Worm (Caenorhabditis elegans) whole organism, young adult: ENCODE measurements around the gene T23B12.6.
A peak's percentile ranks its signal among the peaks of the same experiment; 100 is the strongest.

Experiments
- B0261.1 ChIP-seq: sonication (generic microtip); optimal IDR thresholded peaks from 2 replicates; lab custom pipeline; 2016; ENCODE audit warnings: mild to moderate bottlenecking, missing genetic modification characterization, moderate library complexity, missing compliant biosample characterization
- B0336.3 ChIP-seq: fragments of 200-800 bp; sonication (Bioruptor generic); IDR thresholded peaks from 2 replicates; pipeline ENCODE4 v1.3.6; 2022; ENCODE audit warnings: missing genetic modification characterization, missing compliant biosample characterization
- C06A6.2 ChIP-seq: fragments of 200-800 bp; sonication (Bioruptor generic); conservative IDR thresholded peaks from 2 replicates; pipeline ENCODE4 v1.3.6; 2022; ENCODE audit warnings: missing genetic modification characterization, missing compliant biosample characterization
- F33H1.4 ChIP-seq: fragments of 200-800 bp; sonication (Bioruptor generic); IDR thresholded peaks from 2 replicates; pipeline ENCODE4 v1.3.6; 2022; ENCODE audit warnings: missing genetic modification reagents, missing genetic modification characterization, missing compliant biosample characterization
- F55B11.4 ChIP-seq: sonication (generic microtip); optimal IDR thresholded peaks from 2 replicates; lab custom pipeline; 2016; ENCODE audit warnings: missing compliant biosample characterization, missing genetic modification characterization, borderline replicate concordance; ENCODE audit not compliant: insufficient read depth
- F57A8.1 ChIP-seq: fragments of 200-800 bp; sonication (Bioruptor generic); optimal IDR thresholded peaks from 2 replicates; lab custom pipeline; 2018; ENCODE audit warnings: mild to moderate bottlenecking, missing genetic modification characterization, moderate library complexity, missing compliant biosample characterization
- Y56A3A.18 ChIP-seq: fragments of 200-800 bp; sonication (Bioruptor generic); IDR thresholded peaks from 2 replicates; pipeline ENCODE4 v1.3.6; 2022; ENCODE audit warnings: missing genetic modification reagents, missing genetic modification characterization, missing compliant biosample characterization
- Y79H2A.3 ChIP-seq: fragments of 200-800 bp; sonication (Bioruptor generic); conservative IDR thresholded peaks from 2 replicates; pipeline ENCODE4 v1.3.6; 2022; ENCODE audit warnings: missing genetic modification reagents, missing genetic modification characterization, missing compliant biosample characterization
- akir-1 ChIP-seq: fragments of 200-800 bp; sonication (Bioruptor generic); optimal IDR thresholded peaks from 2 replicates; lab custom pipeline; 2018; ENCODE audit warnings: mild to moderate bottlenecking, missing genetic modification characterization, moderate library complexity, missing compliant biosample characterization
- ama-1 ChIP-seq, 3 experiments: fragments of 150-350 bp in 1 of 3; sonication (generic microtip) in 2 of 3; optimal IDR thresholded peaks; 2 replicates each; lab custom pipeline; 2014 to 2018; ENCODE audit warnings: missing biosample characterization in 2 of 3, missing genetic modification characterization in 2 of 3, missing genetic modification reagents in 2 of 3
- aptf-2 ChIP-seq: fragments of 200-800 bp; sonication (Bioruptor generic); conservative IDR thresholded peaks from 2 replicates; pipeline ENCODE4 v1.3.6; 2022; ENCODE audit warnings: missing genetic modification reagents, missing genetic modification characterization, missing compliant biosample characterization
- attf-5 ChIP-seq: fragments of 200-800 bp; sonication (Bioruptor generic); optimal IDR thresholded peaks from 2 replicates; lab custom pipeline; 2018; ENCODE audit warnings: mild to moderate bottlenecking, missing genetic modification characterization, missing compliant biosample characterization
- attf-6 ChIP-seq: fragments of 200-800 bp; sonication (Bioruptor generic); IDR thresholded peaks from 2 replicates; pipeline ENCODE4 v1.3.6; 2022; ENCODE audit warnings: missing genetic modification reagents, missing genetic modification characterization, missing compliant biosample characterization
- cebp-1 ChIP-seq, 2 experiments: fragments of 200-800 bp in 1 of 2; sonication (Bioruptor generic) in 1 of 2; sonication (generic microtip) in 1 of 2; IDR thresholded peaks in 1 of 2; optimal IDR thresholded peaks in 1 of 2; 2 replicates each; pipeline versions ENCODE4 v1.3.6 to Lab custom; 2017 to 2022; ENCODE audit warnings: missing compliant biosample characterization in 2 of 2, missing genetic modification characterization in 2 of 2, mild to moderate bottlenecking in 1 of 2, missing genetic modification reagents in 1 of 2, moderate library complexity in 1 of 2
- ceh-27 ChIP-seq: fragments of 200-800 bp; sonication (Bioruptor generic); optimal IDR thresholded peaks from 2 replicates; lab custom pipeline; 2018; ENCODE audit warnings: mild to moderate bottlenecking, missing genetic modification characterization, moderate library complexity, missing compliant biosample characterization
- ceh-40 ChIP-seq: fragments of 200-800 bp; sonication (Bioruptor generic); IDR thresholded peaks from 2 replicates; pipeline ENCODE4 v1.3.6; 2022; ENCODE audit warnings: missing genetic modification characterization, missing compliant biosample characterization
- ceh-58 ChIP-seq: fragments of 200-800 bp; sonication (Bioruptor generic); IDR thresholded peaks from 2 replicates; pipeline ENCODE4 v1.3.6; 2022; ENCODE audit warnings: missing genetic modification characterization, missing compliant biosample characterization
- ceh-91 ChIP-seq: fragments of 200-800 bp; sonication (Bioruptor generic); IDR thresholded peaks from 2 replicates; pipeline ENCODE4 v1.3.6; 2022; ENCODE audit warnings: missing genetic modification reagents, missing genetic modification characterization, missing compliant biosample characterization
- die-1 ChIP-seq: sonication (generic microtip); optimal IDR thresholded peaks from 2 replicates; lab custom pipeline; 2016; ENCODE audit warnings: missing genotype, mild to moderate bottlenecking, missing genetic modification characterization, missing compliant biosample characterization
- dox-1 ChIP-seq: fragments of 200-800 bp; sonication (Bioruptor generic); IDR thresholded peaks from 2 replicates; pipeline ENCODE4 v1.3.6; 2022; ENCODE audit warnings: missing genetic modification reagents, missing genetic modification characterization, missing compliant biosample characterization
- dpff-1 ChIP-seq: sonication (generic microtip); optimal IDR thresholded peaks from 2 replicates; lab custom pipeline; 2017; ENCODE audit warnings: mild to moderate bottlenecking, missing genetic modification characterization, missing compliant biosample characterization
- ekl-4 ChIP-seq: fragments of 200-800 bp; sonication (Bioruptor generic); IDR thresholded peaks from 2 replicates; pipeline ENCODE4 v1.3.6; 2022; ENCODE audit warnings: missing genetic modification reagents, missing genetic modification characterization, missing compliant biosample characterization
- ets-4 ChIP-seq: fragments of 200-800 bp; sonication (Bioruptor generic); optimal IDR thresholded peaks from 2 replicates; lab custom pipeline; 2018; ENCODE audit warnings: mild to moderate bottlenecking, missing genetic modification characterization, missing compliant biosample characterization
- hlh-12 ChIP-seq: sonication (generic microtip); optimal IDR thresholded peaks from 2 replicates; lab custom pipeline; 2016; ENCODE audit warnings: missing genetic modification characterization, missing compliant biosample characterization
- hlh-26 ChIP-seq: fragments of 200-800 bp; sonication (Bioruptor generic); conservative IDR thresholded peaks from 2 replicates; pipeline ENCODE4 v1.3.6; 2022; ENCODE audit warnings: missing genetic modification reagents, missing genetic modification characterization, missing compliant biosample characterization
- let-526 ChIP-seq: fragments of 200-800 bp; sonication (Bioruptor generic); IDR thresholded peaks from 2 replicates; pipeline ENCODE4 v1.3.6; 2022; ENCODE audit warnings: missing genetic modification reagents, missing genetic modification characterization, missing compliant biosample characterization
- let-607 ChIP-seq, 2 experiments: fragments of 200-800 bp in 1 of 2; sonication (Bioruptor generic) in 1 of 2; sonication (generic microtip) in 1 of 2; optimal IDR thresholded peaks; 2 replicates each; lab custom pipeline; 2016 to 2018; ENCODE audit warnings: mild to moderate bottlenecking in 2 of 2, missing compliant biosample characterization in 2 of 2, missing genetic modification characterization in 2 of 2, moderate library complexity in 2 of 2, missing genotype in 1 of 2
- lin-26 ChIP-seq: fragments of 200-800 bp; sonication (Bioruptor generic); IDR thresholded peaks from 2 replicates; pipeline ENCODE4 v1.3.6; 2022; ENCODE audit warnings: missing genetic modification reagents, missing genetic modification characterization, missing compliant biosample characterization
- lin-40 ChIP-seq: sonication (generic microtip); optimal IDR thresholded peaks from 2 replicates; lab custom pipeline; 2016; ENCODE audit warnings: missing genetic modification characterization, mild to moderate bottlenecking, missing compliant biosample characterization, missing genotype, missing genetic modification reagents
- lsy-27 ChIP-seq: sonication (generic microtip); optimal IDR thresholded peaks from 2 replicates; lab custom pipeline; 2017; ENCODE audit warnings: missing genetic modification characterization, mild to moderate bottlenecking, missing compliant biosample characterization, antibody characterized with exemption, missing genotype, borderline replicate concordance; ENCODE audit not compliant: insufficient read depth
- madf-6 ChIP-seq: fragments of 200-800 bp; sonication (Bioruptor generic); IDR thresholded peaks from 2 replicates; pipeline ENCODE4 v1.3.6; 2022; ENCODE audit warnings: missing genetic modification reagents, missing genetic modification characterization, missing compliant biosample characterization
- mel-28 ChIP-seq: sonication (generic microtip); optimal IDR thresholded peaks from 2 replicates; lab custom pipeline; 2016; ENCODE audit warnings: borderline replicate concordance, mild to moderate bottlenecking, missing genetic modification characterization, missing compliant biosample characterization
- nhr-179 ChIP-seq: sonication (generic microtip); optimal IDR thresholded peaks from 2 replicates; lab custom pipeline; 2016; ENCODE audit warnings: mild to moderate bottlenecking, missing genetic modification characterization, missing compliant biosample characterization
- pha-4 ChIP-seq: fragments of 150-350 bp; sonication (generic microtip); optimal IDR thresholded peaks from 2 replicates; lab custom pipeline; 2014; ENCODE audit warnings: missing biosample characterization, missing genetic modification reagents, missing genetic modification characterization
- rec-8 ChIP-seq, 2 experiments: sonication (generic microtip); optimal IDR thresholded peaks; 2 replicates each; lab custom pipeline; 2016; ENCODE audit warnings: mild to moderate bottlenecking in 2 of 2, missing genetic modification characterization in 2 of 2, missing genetic modification reagents in 2 of 2, missing genotype in 2 of 2, missing biosample characterization in 1 of 2, missing compliant biosample characterization in 1 of 2, moderate library complexity in 1 of 2
- repo-1 ChIP-seq: sonication (generic microtip); optimal IDR thresholded peaks from 2 replicates; lab custom pipeline; 2017; ENCODE audit warnings: mild to moderate bottlenecking, missing genetic modification characterization, missing compliant biosample characterization
- sdz-38 ChIP-seq: sonication (generic microtip); optimal IDR thresholded peaks from 2 replicates; lab custom pipeline; 2016; ENCODE audit warnings: missing genotype, missing genetic modification characterization, missing compliant biosample characterization
- snpc-1.1 ChIP-seq: sonication (generic microtip); optimal IDR thresholded peaks from 2 replicates; lab custom pipeline; 2017; ENCODE audit warnings: missing genetic modification characterization, mild to moderate bottlenecking, missing compliant biosample characterization, antibody characterized with exemption, moderate library complexity, missing genotype, missing genetic modification reagents; ENCODE audit not compliant: insufficient read depth
- tbp1 ChIP-seq: fragments of 200-800 bp; sonication (Bioruptor generic); optimal IDR thresholded peaks from 2 replicates; lab custom pipeline; 2018; ENCODE audit warnings: mild to moderate bottlenecking, missing genetic modification characterization, missing compliant biosample characterization
- tbx-9 ChIP-seq: sonication (generic microtip); optimal IDR thresholded peaks from 2 replicates; lab custom pipeline; 2016; ENCODE audit warnings: borderline replicate concordance, missing genetic modification characterization, inconsistent platforms, missing compliant biosample characterization
- unc-130 ChIP-seq: sonication (generic microtip); optimal IDR thresholded peaks from 2 replicates; lab custom pipeline; 2016; ENCODE audit warnings: missing genetic modification reagents, missing genetic modification characterization, missing compliant biosample characterization
- xnd-1 ChIP-seq: sonication (generic microtip); optimal IDR thresholded peaks from 2 replicates; lab custom pipeline; 2016; ENCODE audit warnings: missing genotype, missing genetic modification reagents, missing genetic modification characterization, missing compliant biosample characterization
- zim-3 ChIP-seq: sonication (generic microtip); optimal IDR thresholded peaks from 2 replicates; lab custom pipeline; 2017; ENCODE audit warnings: mild to moderate bottlenecking, missing genetic modification characterization, moderate library complexity, missing compliant biosample characterization
- ztf-18 ChIP-seq: sonication (generic microtip); optimal IDR thresholded peaks from 2 replicates; lab custom pipeline; 2016; ENCODE audit warnings: missing genotype, mild to moderate bottlenecking, missing genetic modification characterization, missing compliant biosample characterization
- ztf-26 ChIP-seq: sonication (generic microtip); optimal IDR thresholded peaks from 2 replicates; lab custom pipeline; 2017; ENCODE audit warnings: missing genetic modification characterization, missing compliant biosample characterization
- ztf-28 ChIP-seq: fragments of 200-800 bp; sonication (Bioruptor generic); IDR thresholded peaks from 2 replicates; pipeline ENCODE4 v1.3.6; 2022; ENCODE audit warnings: missing genetic modification reagents, missing genetic modification characterization, missing compliant biosample characterization
- ztf-3 ChIP-seq: fragments of 200-800 bp; sonication (Bioruptor generic); optimal IDR thresholded peaks from 2 replicates; lab custom pipeline; 2018; ENCODE audit warnings: mild to moderate bottlenecking, missing genetic modification characterization, missing compliant biosample characterization

The T23B12.6 gene

ce11 chrV:8495965-8496364 is 35.7 kb upstream of the T23B12.6 start (continued):
- TF ChIP-seq attf-5 (peak; percentile 43), ets-4 (GFP tag; lab: Kevin White, UChicago) (no peak), nhr-179 (tag; lab: Kevin White, UChicago) (no peak), Y79H2A.3 (GFP tag; lab: Robert Waterston, UW) (no peak), hlh-26 (GFP tag; lab: Robert Waterston, UW) (no peak), B0336.3 (GFP tag; lab: Robert Waterston, UW) (peak; percentile 50; the same call in 1 of the 2 replicates), lin-26 (peak; percentile 86), let-526 (GFP tag; lab: Robert Waterston, UW) (no peak), attf-6 (0 out of 2 replicates have a peak, but pooled peaks have one; percentile 47), aptf-2 (no peak), lin-40 (tag; lab: Kevin White, UChicago) (no peak), rec-8 (tag; optimal IDR thresholded peaks at IDR 0.05; lab: Kevin White, UChicago) (peak in 1 of 2 experiments; percentile 68), ceh-91 (GFP tag; lab: Robert Waterston, UW) (0 out of 2 replicates have a peak, but pooled peaks have one; percentile 36), ztf-28 (no peak), hlh-12 (tag; lab: Kevin White, UChicago) (no peak), tbx-9 (no peak), mel-28 (no peak), dpff-1 (tag; lab: Kevin White, UChicago) (no peak), ceh-40 (peak; percentile 63; the same call in 1 of the 2 replicates), ztf-3 (GFP tag; lab: Kevin White, UChicago) (no peak), zim-3 (tag; lab: Kevin White, UChicago) (no peak), snpc-1.1 (tag; lab: Kevin White, UChicago) (peak; percentile 68), ztf-18 (tag; lab: Kevin White, UChicago) (peak; percentile 47), B0261.1 (tag; lab: Kevin White, UChicago) (peak; percentile 89), dox-1 (GFP tag; lab: Robert Waterston, UW) (peak; percentile 82), sdz-38 (tag; lab: Kevin White, UChicago) (no peak), pha-4 (no peak), C06A6.2 (GFP tag; lab: Robert Waterston, UW) (no peak), let-607 (tag; optimal IDR thresholded peaks at IDR 0.05; lab: Kevin White, UChicago) (no peak), ztf-26 (tag; lab: Kevin White, UChicago) (no peak), ceh-27 (GFP tag; lab: Kevin White, UChicago) (peak; percentile 16), repo-1 (no peak), tbp1 (GFP tag; lab: Kevin White, UChicago) (peak; percentile 93), Y56A3A.18 (GFP tag; lab: Robert Waterston, UW) (0 out of 2 replicates have a peak, but pooled peaks have one; percentile 14), ceh-58 (no peak), F57A8.1 (no peak), cebp-1 (GFP tag; IDR thresholded peaks at IDR 0.05; lab: Robert Waterston, UW) (no peak), cebp-1 (tag; optimal IDR thresholded peaks at IDR 0.05; lab: Kevin White, UChicago) (peak; percentile 47), die-1 (tag; lab: Kevin White, UChicago) (peak; percentile 78), xnd-1 (tag; lab: Kevin White, UChicago) (no peak), F55B11.4 (no peak), F33H1.4 (GFP tag; lab: Robert Waterston, UW) (no peak; the same call in 1 of the 2 replicates), lsy-27 (tag; lab: Kevin White, UChicago) (no peak), akir-1 (GFP tag; lab: Kevin White, UChicago) (no peak), unc-130 (GFP tag; lab: Kevin White, UChicago) (no peak), madf-6 (peak; percentile 13; the same call in 1 of the 2 replicates), ekl-4 (GFP tag; lab: Robert Waterston, UW) (no peak), ama-1 (optimal IDR thresholded peaks at IDR 0.05; lab: Kevin White, UChicago) (no peak), ama-1 (GFP tag; optimal IDR thresholded peaks at IDR 0.05; lab: Kevin White, UChicago) (peak in 1 of 2 experiments; percentile 72)
